Worm (Caenorhabditis elegans): ENCODE data around the gene cam-1.

ce11 chrII:9281595-9281994 is 28.5 kb downstream of the cam-1 start:
- TF ChIP-seq tbx-11 (GFP tag; IDR thresholded peaks at IDR 0.05) (no peak), ceh-13 (GFP tag; optimal IDR thresholded peaks at IDR 0.05) (no peak)

Data from whole organism, early embryonic.